Fruit fly (Drosophila melanogaster) whole organism, embryonic: ENCODE results near the gene Acbp6.
A peak's percentile ranks its signal among the peaks of the same experiment; 100 is the strongest.

Experiments
- Awh ChIP-seq: fragments of 200-800 bp; sonication (Bioruptor generic); IDR thresholded peaks from 2 replicates; pipeline ENCODE4, ENCODE4 v1.3.6; 2022; ENCODE audit warnings: missing biosample characterization, missing genetic modification characterization
- CG10209 ChIP-seq: fragments of 200-800 bp; sonication (Bioruptor generic); optimal IDR thresholded peaks from 3 replicates; lab custom pipeline; 2017; ENCODE audit warnings: missing biosample characterization, mild to moderate bottlenecking, missing genetic modification characterization, missing genetic modification reagents
- CG10321 ChIP-seq: fragments of 200-800 bp; sonication (Bioruptor generic); IDR thresholded peaks from 2 replicates; pipeline ENCODE4 v1.3.6; 2022; ENCODE audit warnings: missing biosample characterization, missing genetic modification characterization
- CG11504 ChIP-seq: fragments of 200-800 bp; sonication (Bioruptor generic); optimal IDR thresholded peaks from 3 replicates; lab custom pipeline; 2019; ENCODE audit warnings: missing biosample characterization, mild to moderate bottlenecking, missing genetic modification characterization, moderate library complexity
- CG11723 ChIP-seq: fragments of 200-800 bp; sonication (Bioruptor generic); optimal IDR thresholded peaks from 2 replicates; lab custom pipeline; 2017; ENCODE audit warnings: missing biosample characterization, mild to moderate bottlenecking, missing genetic modification characterization
- CG12659 ChIP-seq: fragments of 200-800 bp; sonication (Bioruptor generic); optimal IDR thresholded peaks from 3 replicates; lab custom pipeline; 2017; ENCODE audit warnings: mild to moderate bottlenecking, missing biosample characterization, missing genetic modification reagents, missing genetic modification characterization
- CG13775 ChIP-seq: fragments of 200-800 bp; sonication (Bioruptor generic); optimal IDR thresholded peaks from 3 replicates; lab custom pipeline; 2017; ENCODE audit warnings: missing biosample characterization, mild to moderate bottlenecking, missing genetic modification characterization
- CG14014 ChIP-seq: fragments of 200-800 bp; sonication (Bioruptor generic); IDR thresholded peaks from 2 replicates; pipeline ENCODE4 v1.3.6; 2022; ENCODE audit warnings: missing biosample characterization, missing genetic modification characterization
- CG15073 ChIP-seq: fragments of 200-800 bp; sonication (Bioruptor generic); optimal IDR thresholded peaks from 2 replicates; lab custom pipeline; 2016; ENCODE audit warnings: missing biosample characterization, missing genetic modification characterization
- CG15479 ChIP-seq: fragments of 200-800 bp; sonication (Bioruptor generic); optimal IDR thresholded peaks from 3 replicates; lab custom pipeline; 2019; ENCODE audit warnings: missing biosample characterization, mild to moderate bottlenecking, missing genetic modification characterization, moderate library complexity
- CG16815 ChIP-seq: fragments of 200-800 bp; sonication (Bioruptor generic); optimal IDR thresholded peaks from 3 replicates; lab custom pipeline; 2017; ENCODE audit warnings: missing biosample characterization, mild to moderate bottlenecking, missing genetic modification characterization
- CG17385 ChIP-seq: fragments of 200-800 bp; sonication (Bioruptor generic); optimal IDR thresholded peaks from 3 replicates; lab custom pipeline; 2018; ENCODE audit warnings: missing biosample characterization, mild to moderate bottlenecking, missing genetic modification characterization
- CG18262 ChIP-seq: fragments of 200-800 bp; optimal IDR thresholded peaks from 3 replicates; lab custom pipeline; 2019; ENCODE audit warnings: missing biosample characterization, mild to moderate bottlenecking, missing genetic modification characterization, moderate library complexity
- CG2120 ChIP-seq: fragments of 200-800 bp; sonication (Bioruptor generic); optimal IDR thresholded peaks from 3 replicates; lab custom pipeline; 2016; ENCODE audit warnings: missing biosample characterization, missing genetic modification characterization
- CG2875 ChIP-seq: fragments of 200-800 bp; sonication (Bioruptor generic); optimal IDR thresholded peaks from 2 replicates; lab custom pipeline; 2017; ENCODE audit warnings: missing biosample characterization, mild to moderate bottlenecking, missing genetic modification characterization, missing genetic modification reagents
- CG31441 ChIP-seq: fragments of 200-800 bp; sonication (Bioruptor generic); IDR thresholded peaks from 2 replicates; pipeline ENCODE4 v1.3.6; 2022; ENCODE audit warnings: missing biosample characterization, missing genetic modification characterization
- CG6654 ChIP-seq: fragments of 200-800 bp; sonication (Bioruptor generic); optimal IDR thresholded peaks from 2 replicates; lab custom pipeline; 2017; ENCODE audit warnings: missing biosample characterization, mild to moderate bottlenecking, missing genetic modification characterization
- CG6683 ChIP-seq: fragments of 200-800 bp; sonication (Bioruptor generic); optimal IDR thresholded peaks from 2 replicates; lab custom pipeline; 2017; ENCODE audit warnings: missing biosample characterization, mild to moderate bottlenecking, missing genetic modification characterization, missing genetic modification reagents
- CG8290 ChIP-seq, 3 experiments: fragments of 200-800 bp; sonication (Bioruptor generic); optimal IDR thresholded peaks; 2 replicates each; lab custom pipeline; 2016 to 2019; ENCODE audit warnings: missing biosample characterization in 3 of 3, missing genetic modification characterization in 3 of 3, mild to moderate bottlenecking in 2 of 3, moderate library complexity in 1 of 3
- CG9727 ChIP-seq: fragments of 200-800 bp; sonication (Bioruptor generic); optimal IDR thresholded peaks from 3 replicates; lab custom pipeline; 2017; ENCODE audit warnings: missing biosample characterization, mild to moderate bottlenecking, missing genetic modification characterization
- Chrac-16 ChIP-seq: fragments of 200-800 bp; sonication (Bioruptor generic); optimal IDR thresholded peaks from 3 replicates; lab custom pipeline; 2016; ENCODE audit warnings: missing biosample characterization, missing genetic modification characterization
- CoRest ChIP-seq: fragments of 200-800 bp; sonication (Bioruptor generic); optimal IDR thresholded peaks from 3 replicates; lab custom pipeline; 2018; ENCODE audit warnings: missing biosample characterization, mild to moderate bottlenecking, missing genetic modification characterization, moderate library complexity
- E2f1 ChIP-seq: fragments of 200-800 bp; sonication (Bioruptor generic); IDR thresholded peaks from 2 replicates; pipeline ENCODE4 v1.3.6; 2022; ENCODE audit warnings: missing biosample characterization, missing genetic modification characterization
- HmgZ ChIP-seq: fragments of 200-800 bp; sonication (Bioruptor generic); optimal IDR thresholded peaks from 2 replicates; lab custom pipeline; 2018; ENCODE audit warnings: missing biosample characterization, mild to moderate bottlenecking, missing genetic modification characterization
- Meics ChIP-seq: fragments of 200-800 bp; sonication (Bioruptor generic); optimal IDR thresholded peaks from 2 replicates; lab custom pipeline; 2017; ENCODE audit warnings: missing biosample characterization, mild to moderate bottlenecking, missing genetic modification characterization
- NC2β ChIP-seq: fragments of 200-800 bp; sonication (Bioruptor generic); optimal IDR thresholded peaks from 2 replicates; lab custom pipeline; 2016; ENCODE audit warnings: missing biosample characterization, missing genetic modification characterization
- Poxn ChIP-seq: fragments of 200-800 bp; sonication (Bioruptor generic); IDR thresholded peaks from 2 replicates; pipeline ENCODE4 v1.3.6; 2022; ENCODE audit warnings: missing biosample characterization, missing genetic modification characterization
- Sox102F ChIP-seq: fragments of 200-800 bp; sonication (Bioruptor generic); optimal IDR thresholded peaks from 2 replicates; lab custom pipeline; 2018; ENCODE audit warnings: missing biosample characterization, mild to moderate bottlenecking, missing genetic modification characterization, moderate library complexity
- Trl ChIP-seq, 3 experiments: fragments of >200 bp in 2 of 3; fragments of 200-800 bp in 1 of 3; sonication (Bioruptor generic) in 1 of 3; optimal IDR thresholded peaks; 2 replicates in 1 of 3; 3 replicates in 2 of 3; lab custom pipeline; 2016 to 2017; ENCODE audit warnings: missing biosample characterization in 1 of 3, missing genetic modification characterization in 1 of 3
- Xrp1 ChIP-seq: fragments of 200-800 bp; sonication (Bioruptor generic); IDR thresholded peaks from 2 replicates; pipeline ENCODE4 v1.3.6; 2022; ENCODE audit warnings: missing biosample characterization, missing genetic modification characterization
- ab ChIP-seq: fragments of 200-800 bp; sonication (Bioruptor generic); optimal IDR thresholded peaks from 2 replicates; lab custom pipeline; 2016; ENCODE audit warnings: missing biosample characterization, missing genetic modification characterization
- ac ChIP-seq: fragments of 200-800 bp; sonication (Bioruptor generic); optimal IDR thresholded peaks from 3 replicates; lab custom pipeline; 2017; ENCODE audit warnings: missing biosample characterization, mild to moderate bottlenecking, missing genetic modification characterization
- cg ChIP-seq: fragments of 200-800 bp; sonication (Bioruptor generic); optimal IDR thresholded peaks from 3 replicates; lab custom pipeline; 2019; ENCODE audit warnings: missing biosample characterization, mild to moderate bottlenecking, missing genetic modification characterization, moderate library complexity
- chif ChIP-seq, 2 experiments: fragments of 200-800 bp; sonication (Bioruptor generic); optimal IDR thresholded peaks; 3 replicates each; lab custom pipeline; 2016; ENCODE audit warnings: missing biosample characterization in 2 of 2, missing genetic modification characterization in 2 of 2
- da ChIP-seq: fragments of 200-800 bp; sonication (Bioruptor generic); optimal IDR thresholded peaks from 2 replicates; lab custom pipeline; 2016; ENCODE audit warnings: missing biosample characterization, missing genetic modification characterization
- dmrt11E ChIP-seq: fragments of 200-800 bp; sonication (Bioruptor generic); optimal IDR thresholded peaks from 3 replicates; lab custom pipeline; 2018; ENCODE audit warnings: missing biosample characterization, mild to moderate bottlenecking, missing genetic modification characterization, moderate library complexity
- dmrt99B ChIP-seq: fragments of 200-800 bp; sonication (Bioruptor generic); optimal IDR thresholded peaks from 2 replicates; lab custom pipeline; 2018; ENCODE audit warnings: missing biosample characterization, mild to moderate bottlenecking, missing genetic modification characterization, moderate library complexity
- eve ChIP-seq, 2 experiments: fragments of >200 bp; optimal IDR thresholded peaks; 2 replicates each; lab custom pipeline; 2017; ENCODE audit warnings: missing biosample characterization in 2 of 2, missing genetic modification characterization in 2 of 2
- exex ChIP-seq: fragments of 200-800 bp; sonication (Bioruptor generic); optimal IDR thresholded peaks from 4 replicates; lab custom pipeline; 2018; ENCODE audit warnings: missing biosample characterization, mild to moderate bottlenecking, missing genetic modification characterization, moderate library complexity
- fd96Cb ChIP-seq: fragments of 200-800 bp; sonication (Bioruptor generic); optimal IDR thresholded peaks from 2 replicates; lab custom pipeline; 2018; ENCODE audit warnings: missing biosample characterization, mild to moderate bottlenecking, missing genetic modification characterization, moderate library complexity
- lmd ChIP-seq: fragments of 200-800 bp; sonication (Bioruptor generic); IDR thresholded peaks from 2 replicates; pipeline ENCODE4 v1.3.6; 2022; ENCODE audit warnings: missing biosample characterization, missing genetic modification characterization
- nmo ChIP-seq: fragments of 200-800 bp; sonication (Bioruptor generic); optimal IDR thresholded peaks from 2 replicates; lab custom pipeline; 2018; ENCODE audit warnings: missing biosample characterization, mild to moderate bottlenecking, missing genetic modification characterization, moderate library complexity
- onecut ChIP-seq: fragments of 200-800 bp; sonication (Bioruptor generic); IDR thresholded peaks from 2 replicates; pipeline ENCODE4 v1.3.6; 2022; ENCODE audit warnings: missing biosample characterization, missing genetic modification characterization
- org-1 ChIP-seq: fragments of 200-800 bp; sonication (Bioruptor generic); optimal IDR thresholded peaks from 2 replicates; lab custom pipeline; 2017; ENCODE audit warnings: missing biosample characterization, missing genetic modification characterization
- prd ChIP-seq, 3 experiments: fragments of >200 bp in 2 of 3; fragments of 200-800 bp in 1 of 3; sonication (Bioruptor generic) in 1 of 3; optimal IDR thresholded peaks in 2 of 3; IDR thresholded peaks in 1 of 3; 2 replicates in 2 of 3; 3 replicates in 1 of 3; pipeline versions ENCODE4 v1.3.6 to Lab custom; 2017 to 2022; ENCODE audit warnings: missing biosample characterization in 1 of 3, missing genetic modification characterization in 1 of 3
- pros ChIP-seq: fragments of 200-800 bp; sonication (Bioruptor generic); optimal IDR thresholded peaks from 3 replicates; lab custom pipeline; 2019; ENCODE audit warnings: missing biosample characterization, mild to moderate bottlenecking, missing genetic modification characterization, moderate library complexity
- sisA ChIP-seq: fragments of 200-800 bp; sonication (Bioruptor generic); IDR thresholded peaks from 2 replicates; pipeline ENCODE4 v1.3.6; 2022; ENCODE audit warnings: missing biosample characterization, missing genetic modification characterization
- unpg ChIP-seq: fragments of 200-800 bp; sonication (Bioruptor generic); optimal IDR thresholded peaks from 3 replicates; lab custom pipeline; 2018; ENCODE audit warnings: missing biosample characterization, mild to moderate bottlenecking, missing genetic modification characterization, moderate library complexity

Acbp6 gene

dm6 chr3L:7155522-7155978, 26.8 kb downstream of the Acbp6 start (continued):
- TF ChIP-seq CG11504 (tag; lab: Kevin White, UChicago) (peak; percentile 56), CG12659 (GFP tag; lab: Kevin White, UChicago) (peak; percentile 5), Xrp1 (peak; percentile 20; the same call in 1 of the 2 replicates), Chrac-16 (GFP tag; lab: Kevin White, UChicago) (peak; percentile 37), sisA (0 out of 2 replicates have a peak, but pooled peaks have one; percentile 4), nmo (GFP tag; lab: Kevin White, UChicago) (peak; percentile 41), Meics (GFP tag; lab: Kevin White, UChicago) (peak; percentile 27), CG8290 (GFP tag; optimal IDR thresholded peaks at IDR 0.05; lab: Kevin White, UChicago) (peak; percentile 11), CG8290 (tag; optimal IDR thresholded peaks at IDR 0.05; lab: Kevin White, UChicago) (no peak), org-1 (GFP tag; lab: Kevin White, UChicago) (peak; percentile 26), CG11723 (peak; percentile 22), fd96Cb (tag; lab: Kevin White, UChicago) (peak; percentile 12), lmd (peak; percentile 16; the same call in 1 of the 2 replicates), eve (GFP tag; optimal IDR thresholded peaks at IDR 0.05; lab: Kevin White, UChicago) (peak in 1 of 2 experiments; percentile 59), CG14014 (GFP tag; lab: Robert Waterston, UW) (no peak), CG31441 (GFP tag; lab: Robert Waterston, UW) (peak; percentile 56; the same call in 1 of the 2 replicates), CG2120 (GFP tag; lab: Kevin White, UChicago) (peak; percentile 38), CG18262 (tag; lab: Kevin White, UChicago) (peak; percentile 69), dmrt99B (tag; lab: Kevin White, UChicago) (peak; percentile 44), unpg (GFP tag; lab: Kevin White, UChicago) (peak; percentile 2), chif (GFP tag; optimal IDR thresholded peaks at IDR 0.05; lab: Kevin White, UChicago) (peak in 1 of 2 experiments; percentile 16), CoRest (tag; lab: Kevin White, UChicago) (peak; percentile 49), dmrt11E (tag; lab: Kevin White, UChicago) (peak; percentile 24), CG9727 (GFP tag; lab: Kevin White, UChicago) (peak; percentile 45), E2f1 (GFP tag; lab: Robert Waterston, UW) (no peak), CG6683 (GFP tag; lab: Kevin White, UChicago) (no peak), CG16815 (GFP tag; lab: Kevin White, UChicago) (peak; percentile 13), CG10209 (peak; percentile 11), CG6654 (GFP tag; lab: Kevin White, UChicago) (peak; percentile 7), CG13775 (GFP tag; lab: Kevin White, UChicago) (peak; percentile 19)

DNA sequence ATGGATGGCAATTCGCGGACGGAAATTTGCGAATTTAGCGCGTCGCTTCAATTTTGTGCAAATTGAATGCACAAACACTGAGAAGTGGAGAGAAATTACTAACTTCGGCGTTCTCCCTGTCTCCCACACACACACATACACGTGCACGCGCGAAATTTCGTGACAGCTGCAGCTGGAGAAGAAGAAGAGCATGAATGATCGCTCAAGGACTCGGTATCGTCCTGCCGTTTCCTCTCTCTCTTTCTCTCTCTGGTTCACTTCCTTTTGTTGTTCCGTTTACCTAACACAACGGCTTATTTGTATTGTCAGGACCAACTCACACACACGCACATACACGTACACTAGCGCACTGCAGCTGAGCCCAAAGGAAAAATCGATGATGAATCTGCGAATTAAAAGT, 27.5 kb downstream of the Acbp6 start:
- TF ChIP-seq ab (GFP tag; lab: Kevin White, UChicago): no peak
- TF ChIP-seq cg (GFP tag; lab: Kevin White, UChicago): peak; percentile 62
- no peak for TF ChIP-seq Sox102F (GFP tag; lab: Kevin White, UChicago)
- TF ChIP-seq CG10321 (GFP tag; lab: Robert Waterston, UW): no peak
- TF ChIP-seq da (GFP tag; lab: Kevin White, UChicago): peak; percentile 48
- TF ChIP-seq CG2875 (GFP tag; lab: Kevin White, UChicago): no peak
- TF ChIP-seq onecut (GFP tag; lab: Robert Waterston, UW): peak; percentile 87
- no peak for TF ChIP-seq prd (optimal IDR thresholded peaks at IDR 0.05; lab: Kevin White, UChicago)
- peak; percentile 16; the same call in 1 of the 3 replicates for TF ChIP-seq prd (GFP tag; IDR thresholded peaks at IDR 0.05; lab: Robert Waterston, UW)
- no peak for TF ChIP-seq exex (tag; lab: Kevin White, UChicago)
- TF ChIP-seq CG17385: peak; percentile 79
- TF ChIP-seq pros (GFP tag; lab: Kevin White, UChicago): peak; percentile 57
- TF ChIP-seq HmgZ (tag; lab: Kevin White, UChicago): no peak
- TF ChIP-seq Poxn (GFP tag; lab: Robert Waterston, UW): 0 out of 2 replicates have a peak, but pooled peaks have one; percentile 5
- no peak for TF ChIP-seq Awh (GFP tag; lab: Robert Waterston, UW)
- TF ChIP-seq CG15479 (GFP tag; lab: Kevin White, UChicago): peak; percentile 61
- peak in 1 of 2 experiments; percentile 25 for TF ChIP-seq Trl (optimal IDR thresholded peaks at IDR 0.05; lab: Kevin White, UChicago)
- TF ChIP-seq Trl (GFP tag; optimal IDR thresholded peaks at IDR 0.05; lab: Kevin White, UChicago): no peak
- peak; percentile 47 for TF ChIP-seq ac (GFP tag; lab: Kevin White, UChicago)
- no peak for TF ChIP-seq CG15073 (GFP tag; lab: Kevin White, UChicago)
- no peak for TF ChIP-seq NC2β (GFP tag; lab: Kevin White, UChicago)
